Fruit fly (Drosophila melanogaster) whole organism, pupa: ENCODE results near the gene heph.

Experiments
- CG10348 ChIP-seq: fragments of 200-800 bp; sonication (Bioruptor generic); IDR thresholded peaks from 2 replicates; pipeline ENCODE4 v1.3.6; 2022; ENCODE audit warnings: missing biosample characterization, missing genetic modification characterization
- CG12605 ChIP-seq: fragments of 200-800 bp; sonication (Bioruptor generic); IDR thresholded peaks from 2 replicates; pipeline ENCODE4 v1.3.6; 2022; ENCODE audit warnings: missing biosample characterization, missing genetic modification characterization
- CG13204 ChIP-seq: fragments of 200-800 bp; sonication (Bioruptor generic); optimal IDR thresholded peaks from 2 replicates; lab custom pipeline; 2018; ENCODE audit warnings: missing biosample characterization, mild to moderate bottlenecking, missing genetic modification characterization, moderate library complexity
- CG14655 ChIP-seq: fragments of 200-800 bp; sonication (Bioruptor generic); optimal IDR thresholded peaks from 3 replicates; lab custom pipeline; 2017; ENCODE audit warnings: mild to moderate bottlenecking, missing biosample characterization, missing genetic modification reagents, missing genetic modification characterization
- CG15710 ChIP-seq: fragments of 200-800 bp; sonication (Bioruptor generic); optimal IDR thresholded peaks from 2 replicates; lab custom pipeline; 2018; ENCODE audit warnings: missing biosample characterization, mild to moderate bottlenecking, missing genetic modification characterization, moderate library complexity
- CG17806 ChIP-seq: fragments of 200-800 bp; sonication (Bioruptor generic); optimal IDR thresholded peaks from 2 replicates; lab custom pipeline; 2018; ENCODE audit warnings: missing biosample characterization, mild to moderate bottlenecking, missing genetic modification characterization, moderate library complexity
- CG32121 ChIP-seq: fragments of 200-800 bp; sonication (Bioruptor generic); IDR thresholded peaks from 2 replicates; pipeline ENCODE4 v1.3.6; 2022; ENCODE audit warnings: missing biosample characterization, missing genetic modification characterization
- CG34367 ChIP-seq: fragments of 200-800 bp; sonication (Bioruptor generic); optimal IDR thresholded peaks from 2 replicates; lab custom pipeline; 2018; ENCODE audit warnings: missing biosample characterization, mild to moderate bottlenecking, missing genetic modification characterization
- CG4496 ChIP-seq: fragments of 200-800 bp; sonication (Bioruptor generic); IDR thresholded peaks from 3 replicates; pipeline ENCODE4 v1.3.6; 2022; ENCODE audit warnings: missing biosample characterization, missing genetic modification characterization
- CG8159 ChIP-seq: fragments of 200-800 bp; sonication (Bioruptor generic); optimal IDR thresholded peaks from 3 replicates; lab custom pipeline; 2018; ENCODE audit warnings: missing biosample characterization, mild to moderate bottlenecking, missing genetic modification characterization, moderate library complexity
- CG8301 ChIP-seq: fragments of 200-800 bp; sonication (Bioruptor generic); optimal IDR thresholded peaks from 2 replicates; lab custom pipeline; 2018; ENCODE audit warnings: missing biosample characterization, mild to moderate bottlenecking, missing genetic modification characterization
- CG9948 ChIP-seq: fragments of 200-800 bp; sonication (Bioruptor generic); optimal IDR thresholded peaks from 2 replicates; lab custom pipeline; 2018; ENCODE audit warnings: missing biosample characterization, mild to moderate bottlenecking, missing genetic modification characterization, moderate library complexity
- D1 ChIP-seq: fragments of 200-800 bp; sonication (Bioruptor generic); optimal IDR thresholded peaks from 2 replicates; lab custom pipeline; 2018; ENCODE audit warnings: missing biosample characterization, mild to moderate bottlenecking, missing genetic modification characterization, moderate library complexity
- EcR ChIP-seq: fragments of 200-800 bp; sonication (Bioruptor generic); optimal IDR thresholded peaks from 3 replicates; lab custom pipeline; 2019; ENCODE audit warnings: missing biosample characterization, missing genetic modification characterization, mild to moderate bottlenecking, moderate library complexity, missing genetic modification reagents
- Ets98B ChIP-seq: fragments of 200-800 bp; sonication (Bioruptor generic); IDR thresholded peaks from 2 replicates; pipeline ENCODE4 v1.3.6; 2022; ENCODE audit warnings: missing biosample characterization, missing genetic modification characterization
- Pif1A ChIP-seq: fragments of 200-800 bp; sonication (Bioruptor generic); optimal IDR thresholded peaks from 3 replicates; lab custom pipeline; 2016; ENCODE audit warnings: missing biosample characterization, missing genetic modification characterization
- Pif1B ChIP-seq: fragments of 200-800 bp; sonication (Bioruptor generic); optimal IDR thresholded peaks from 3 replicates; lab custom pipeline; 2016; ENCODE audit warnings: missing biosample characterization, missing genetic modification characterization
- Snoo ChIP-seq: fragments of 200-800 bp; sonication (Bioruptor generic); optimal IDR thresholded peaks from 3 replicates; lab custom pipeline; 2017; ENCODE audit warnings: missing biosample characterization, mild to moderate bottlenecking, missing genetic modification characterization, inconsistent platforms
- fd96Ca ChIP-seq: fragments of 200-800 bp; sonication (Bioruptor generic); IDR thresholded peaks from 3 replicates; pipeline ENCODE4 v1.3.6; 2022; ENCODE audit warnings: missing biosample characterization, missing genetic modification characterization
- gl ChIP-seq: fragments of 200-800 bp; sonication (Bioruptor generic); optimal IDR thresholded peaks from 2 replicates; lab custom pipeline; 2018; ENCODE audit warnings: missing biosample characterization, mild to moderate bottlenecking, missing genetic modification characterization
- rn ChIP-seq: fragments of 200-800 bp; sonication (Bioruptor generic); IDR thresholded peaks from 2 replicates; pipeline ENCODE4 v1.3.6; 2022; ENCODE audit warnings: missing biosample characterization, missing genetic modification characterization

heph gene

DNA sequence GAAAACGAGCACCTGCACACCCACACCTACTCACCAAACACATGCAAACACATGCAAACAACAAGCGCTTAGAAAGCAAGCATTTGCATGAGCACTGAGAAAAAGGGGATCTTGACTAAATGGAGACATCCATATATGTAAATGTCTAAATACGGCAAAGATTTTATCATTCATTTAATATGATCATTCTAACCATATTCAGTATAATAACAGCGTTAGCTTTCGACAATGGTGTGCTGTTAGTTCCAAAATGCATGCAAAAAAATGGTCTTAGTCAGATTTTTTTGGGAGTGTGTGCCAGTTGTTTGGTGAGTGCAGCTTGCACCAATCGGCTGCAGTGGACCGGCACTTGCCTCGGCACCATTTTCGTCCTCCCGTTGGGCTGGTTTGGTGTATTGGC lies 144.8 kb downstream of the heph start:
- TF ChIP-seq Ets98B (GFP tag; lab: Robert Waterston, UW) (no peak), CG34367 (tag; lab: Kevin White, UChicago) (no peak), CG17806 (tag; lab: Kevin White, UChicago) (no peak), EcR (GFP tag; lab: Kevin White, UChicago) (no peak), CG9948 (tag; lab: Kevin White, UChicago) (no peak)

DNA sequence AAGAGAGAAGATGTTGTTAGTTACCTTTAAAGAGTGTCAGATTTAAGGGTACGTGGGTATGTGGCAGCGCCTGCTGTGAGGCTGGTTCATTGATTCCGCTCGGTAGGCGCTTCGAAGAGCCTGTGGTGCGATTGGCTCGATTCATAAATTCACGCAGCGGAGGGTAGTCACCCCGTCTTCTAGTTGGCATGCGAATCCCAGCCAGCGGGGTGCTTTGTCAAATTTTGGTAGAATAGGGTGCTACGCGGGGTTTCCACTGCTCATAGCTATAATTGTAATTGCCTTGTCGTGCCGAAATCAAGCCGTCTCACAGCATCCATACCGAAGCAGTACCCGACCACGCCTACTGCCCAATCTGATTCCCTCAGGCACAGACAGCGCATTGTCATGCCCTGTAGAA lies 163.1 kb downstream of the heph start:
- no peak for TF ChIP-seq Pif1A (GFP tag; lab: Kevin White, UChicago)
- no peak for TF ChIP-seq CG14655 (GFP tag; lab: Kevin White, UChicago)
- TF ChIP-seq Pif1B (GFP tag; lab: Kevin White, UChicago), result no peak
- no peak for TF ChIP-seq CG10348 (GFP tag; lab: Robert Waterston, UW)
- no peak for TF ChIP-seq rn (GFP tag; lab: Robert Waterston, UW)
- no peak for TF ChIP-seq gl (tag; lab: Kevin White, UChicago)
- no peak for TF ChIP-seq Ets98B (GFP tag; lab: Robert Waterston, UW)
- no peak for TF ChIP-seq CG12605 (GFP tag; lab: Robert Waterston, UW)
- no peak for TF ChIP-seq Snoo (tag; lab: Kevin White, UChicago)
- TF ChIP-seq CG13204 (GFP tag; lab: Kevin White, UChicago), result no peak
- no peak for TF ChIP-seq CG8301 (tag; lab: Kevin White, UChicago)
- TF ChIP-seq CG8159 (tag; lab: Kevin White, UChicago), result no peak
- no peak for TF ChIP-seq CG34367 (tag; lab: Kevin White, UChicago)
- no peak for TF ChIP-seq CG32121 (GFP tag; lab: Robert Waterston, UW)
- TF ChIP-seq CG9948 (tag; lab: Kevin White, UChicago), result no peak
- TF ChIP-seq CG15710 (tag; lab: Kevin White, UChicago), result no peak
- no peak for TF ChIP-seq CG4496
- TF ChIP-seq, all 21 proteins: peak for 0

DNA sequence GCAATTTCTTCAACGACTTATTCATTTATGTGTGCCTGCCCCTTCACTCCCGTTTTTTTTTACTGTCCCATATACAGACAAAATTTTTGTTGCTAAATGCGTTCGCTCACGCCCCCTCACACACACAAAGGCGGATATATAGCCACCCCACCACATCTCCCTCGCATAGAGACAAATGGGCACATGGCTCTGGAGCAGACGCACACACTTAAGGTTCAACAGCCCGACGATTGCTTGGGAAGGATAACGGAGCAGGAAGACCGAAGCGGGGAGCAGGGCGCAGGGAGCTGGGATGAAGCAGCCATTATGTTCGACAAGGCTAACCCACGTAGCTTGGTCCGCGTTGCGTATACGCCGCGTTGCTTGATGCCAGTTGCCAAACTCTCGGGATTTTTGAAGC lies 188.9 kb downstream of the heph start:
- TF ChIP-seq rn (GFP tag; lab: Robert Waterston, UW), result no peak
- no peak for TF ChIP-seq CG8159 (tag; lab: Kevin White, UChicago)
- no peak for TF ChIP-seq CG15710 (tag; lab: Kevin White, UChicago)
- no peak for TF ChIP-seq CG14655 (GFP tag; lab: Kevin White, UChicago)
- TF ChIP-seq Ets98B (GFP tag; lab: Robert Waterston, UW), result no peak
- TF ChIP-seq CG32121 (GFP tag; lab: Robert Waterston, UW), result no peak
- TF ChIP-seq Pif1B (GFP tag; lab: Kevin White, UChicago), result no peak
- no peak for TF ChIP-seq CG13204 (GFP tag; lab: Kevin White, UChicago)
- no peak for TF ChIP-seq CG12605 (GFP tag; lab: Robert Waterston, UW)
- no peak for TF ChIP-seq Snoo (tag; lab: Kevin White, UChicago)
- TF ChIP-seq EcR (GFP tag; lab: Kevin White, UChicago), result no peak
- no peak for TF ChIP-seq D1 (tag; lab: Kevin White, UChicago)
- no peak for TF ChIP-seq Pif1A (GFP tag; lab: Kevin White, UChicago)

DNA sequence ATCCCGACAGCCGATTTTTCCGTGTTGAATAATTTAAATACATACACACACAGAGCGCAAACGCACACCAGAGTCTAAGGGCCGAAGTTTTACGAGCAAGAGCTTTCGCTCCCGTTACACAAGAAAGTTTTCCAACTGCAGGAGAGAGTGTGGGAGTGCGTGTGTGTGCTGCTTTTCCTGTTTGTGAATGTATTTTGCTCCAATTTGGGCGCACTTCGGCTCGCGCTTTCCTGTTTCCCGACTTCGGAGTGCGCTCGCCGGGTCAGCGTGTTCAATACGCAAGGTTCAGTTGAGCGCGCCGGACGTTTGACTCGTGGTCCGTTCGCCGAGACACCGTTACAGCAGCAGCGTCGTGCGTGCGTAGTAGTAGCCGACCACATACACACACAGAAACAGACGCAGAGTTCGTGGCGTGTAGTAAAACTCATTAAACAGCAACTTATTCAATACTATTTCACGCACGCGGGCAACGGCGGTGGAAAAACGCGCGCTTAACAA lies 189.7 kb downstream of the heph start:
- TF ChIP-seq CG8159 (tag; lab: Kevin White, UChicago) (no peak), gl (tag; lab: Kevin White, UChicago) (no peak), Pif1B (GFP tag; lab: Kevin White, UChicago) (no peak), CG13204 (GFP tag; lab: Kevin White, UChicago) (no peak), CG12605 (GFP tag; lab: Robert Waterston, UW) (no peak), CG17806 (tag; lab: Kevin White, UChicago) (no peak), CG34367 (tag; lab: Kevin White, UChicago) (no peak), CG10348 (GFP tag; lab: Robert Waterston, UW) (no peak), CG4496 (no peak), CG8301 (tag; lab: Kevin White, UChicago) (no peak), fd96Ca (GFP tag; lab: Robert Waterston, UW) (no peak), CG9948 (tag; lab: Kevin White, UChicago) (no peak), D1 (tag; lab: Kevin White, UChicago) (no peak), Snoo (tag; lab: Kevin White, UChicago) (no peak), Ets98B (GFP tag; lab: Robert Waterston, UW) (no peak), Pif1A (GFP tag; lab: Kevin White, UChicago) (no peak), CG14655 (GFP tag; lab: Kevin White, UChicago) (no peak), EcR (GFP tag; lab: Kevin White, UChicago) (no peak), rn (GFP tag; lab: Robert Waterston, UW) (no peak), CG15710 (tag; lab: Kevin White, UChicago) (no peak)

DNA sequence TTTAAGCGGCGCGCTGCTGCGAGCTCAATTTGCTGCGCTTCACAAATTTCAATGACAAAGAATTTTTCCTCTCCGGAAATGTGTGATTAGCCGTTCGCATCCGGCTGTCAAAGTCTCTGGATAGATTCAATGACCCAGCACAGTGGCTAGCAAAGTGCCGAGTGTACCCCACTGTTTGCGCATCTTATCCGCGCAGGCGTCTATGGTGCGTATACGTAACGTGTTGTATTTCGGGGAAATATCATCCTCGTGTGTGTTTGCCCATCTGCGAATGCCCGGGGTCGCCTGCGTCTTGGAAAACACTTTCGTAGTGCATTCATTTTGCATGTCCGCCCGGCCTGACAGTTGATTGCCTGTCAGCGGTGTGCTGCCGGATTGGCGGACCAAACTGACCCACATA lies 191.1 kb downstream of the heph start:
- TF ChIP-seq CG4496 (no peak), CG13204 (GFP tag; lab: Kevin White, UChicago) (no peak), CG8301 (tag; lab: Kevin White, UChicago) (no peak), CG32121 (GFP tag; lab: Robert Waterston, UW) (no peak), CG34367 (tag; lab: Kevin White, UChicago) (no peak), Pif1A (GFP tag; lab: Kevin White, UChicago) (no peak), Pif1B (GFP tag; lab: Kevin White, UChicago) (no peak), CG10348 (GFP tag; lab: Robert Waterston, UW) (no peak), fd96Ca (GFP tag; lab: Robert Waterston, UW) (no peak), Snoo (tag; lab: Kevin White, UChicago) (no peak), CG12605 (GFP tag; lab: Robert Waterston, UW) (no peak), CG15710 (tag; lab: Kevin White, UChicago) (no peak), CG9948 (tag; lab: Kevin White, UChicago) (no peak), CG8159 (tag; lab: Kevin White, UChicago) (no peak), gl (tag; lab: Kevin White, UChicago) (no peak), D1 (tag; lab: Kevin White, UChicago) (no peak), CG14655 (GFP tag; lab: Kevin White, UChicago) (no peak)
- TF ChIP-seq, all 21 proteins: peak for 0
